Fruit fly (Drosophila melanogaster) whole organism, embryonic: ENCODE measurements around the gene Sem1.

Source experiments
- Abd-B ChIP-seq: fragments of 200-800 bp; sonication (Bioruptor generic); optimal IDR thresholded peaks from 2 replicates; lab custom pipeline; 2018; ENCODE audit warnings: missing biosample characterization, mild to moderate bottlenecking, missing genetic modification characterization, moderate library complexity
- Antp ChIP-seq: fragments of 200-800 bp; sonication (Bioruptor generic); optimal IDR thresholded peaks from 3 replicates; lab custom pipeline; 2016; ENCODE audit warnings: missing biosample characterization, missing genetic modification characterization
- CG10979 ChIP-seq: fragments of 200-800 bp; sonication (Bioruptor generic); optimal IDR thresholded peaks from 2 replicates; lab custom pipeline; 2018; ENCODE audit warnings: missing biosample characterization, mild to moderate bottlenecking, missing genetic modification characterization, moderate library complexity
- CG12104 ChIP-seq: fragments of 200-800 bp; sonication (Bioruptor generic); optimal IDR thresholded peaks from 3 replicates; lab custom pipeline; 2016; ENCODE audit warnings: missing biosample characterization, missing genetic modification characterization
- CG12219 ChIP-seq: fragments of 200-800 bp; sonication (Bioruptor generic); optimal IDR thresholded peaks from 3 replicates; lab custom pipeline; 2018; ENCODE audit warnings: missing biosample characterization, mild to moderate bottlenecking, missing genetic modification characterization
- CG12299 ChIP-seq: fragments of 200-800 bp; sonication (Bioruptor generic); optimal IDR thresholded peaks from 2 replicates; lab custom pipeline; 2018; ENCODE audit warnings: missing biosample characterization, mild to moderate bottlenecking, missing genetic modification characterization
- CG12744 ChIP-seq: fragments of 200-800 bp; sonication (Bioruptor generic); optimal IDR thresholded peaks from 2 replicates; lab custom pipeline; 2016; ENCODE audit warnings: missing biosample characterization, missing genetic modification characterization
- CG12769 ChIP-seq: fragments of 200-800 bp; sonication (Bioruptor generic); optimal IDR thresholded peaks from 2 replicates; lab custom pipeline; 2019; ENCODE audit warnings: missing biosample characterization, mild to moderate bottlenecking, missing genetic modification characterization, moderate library complexity
- CG13296 ChIP-seq: fragments of 200-800 bp; sonication (Bioruptor generic); optimal IDR thresholded peaks from 3 replicates; lab custom pipeline; 2018; ENCODE audit warnings: missing biosample characterization, mild to moderate bottlenecking, missing genetic modification characterization
- CG15696 ChIP-seq: fragments of 200-800 bp; sonication (Bioruptor generic); optimal IDR thresholded peaks from 2 replicates; lab custom pipeline; 2019; ENCODE audit warnings: missing biosample characterization, mild to moderate bottlenecking, missing genetic modification characterization, moderate library complexity
- CG32532 ChIP-seq: fragments of 200-800 bp; sonication (Bioruptor generic); IDR thresholded peaks from 2 replicates; pipeline ENCODE4 v1.3.6; 2022; ENCODE audit warnings: missing biosample characterization, missing genetic modification characterization
- CG33557 ChIP-seq: fragments of 200-800 bp; sonication (Bioruptor generic); optimal IDR thresholded peaks from 2 replicates; lab custom pipeline; 2019; ENCODE audit warnings: missing biosample characterization, mild to moderate bottlenecking, missing genetic modification characterization, moderate library complexity
- CG3847 ChIP-seq: fragments of 200-800 bp; sonication (Bioruptor generic); IDR thresholded peaks from 2 replicates; pipeline ENCODE4 v1.3.6; 2022; ENCODE audit warnings: missing biosample characterization, missing genetic modification characterization
- CG3995 ChIP-seq: fragments of 200-800 bp; sonication (Bioruptor generic); optimal IDR thresholded peaks from 3 replicates; lab custom pipeline; 2016; ENCODE audit warnings: missing biosample characterization, missing genetic modification characterization
- CG42726 ChIP-seq: fragments of 200-800 bp; sonication (Bioruptor generic); IDR thresholded peaks from 2 replicates; pipeline ENCODE4 v1.3.6; 2022; ENCODE audit warnings: missing biosample characterization, missing genetic modification characterization; ENCODE audit not compliant: partially characterized antibody
- CG4282 ChIP-seq: fragments of 200-800 bp; sonication (Bioruptor generic); optimal IDR thresholded peaks from 2 replicates; lab custom pipeline; 2016; ENCODE audit warnings: missing biosample characterization, missing genetic modification characterization
- CG7786 ChIP-seq: fragments of 200-800 bp; sonication (Bioruptor generic); optimal IDR thresholded peaks from 2 replicates; lab custom pipeline; 2016; ENCODE audit warnings: missing biosample characterization, missing genetic modification characterization
- CG7963 ChIP-seq: fragments of 200-800 bp; sonication (Bioruptor generic); IDR thresholded peaks from 3 replicates; pipeline ENCODE4 v1.3.6; 2022; ENCODE audit warnings: missing biosample characterization, missing genetic modification characterization; ENCODE audit not compliant: partially characterized antibody
- CG7987 ChIP-seq: fragments of 200-800 bp; sonication (Bioruptor generic); optimal IDR thresholded peaks from 2 replicates; lab custom pipeline; 2018; ENCODE audit warnings: missing biosample characterization, mild to moderate bottlenecking, missing genetic modification characterization, moderate library complexity
- CG8089 ChIP-seq: fragments of 200-800 bp; sonication (Bioruptor generic); optimal IDR thresholded peaks from 3 replicates; lab custom pipeline; 2016; ENCODE audit warnings: missing biosample characterization, missing genetic modification characterization
- CG8359 ChIP-seq: fragments of 200-800 bp; sonication (Bioruptor generic); optimal IDR thresholded peaks from 2 replicates; lab custom pipeline; 2017; ENCODE audit warnings: missing biosample characterization, mild to moderate bottlenecking, missing genetic modification characterization, borderline replicate concordance
- Dll ChIP-seq: fragments of 200-800 bp; sonication (Bioruptor generic); IDR thresholded peaks from 4 replicates; pipeline ENCODE4 v1.3.6; 2022; ENCODE audit warnings: missing biosample characterization, missing genetic modification characterization; ENCODE audit not compliant: partially characterized antibody
- H15 ChIP-seq: fragments of 200-800 bp; sonication (Bioruptor generic); IDR thresholded peaks from 3 replicates; pipeline ENCODE4 v1.3.6; 2022; ENCODE audit warnings: missing biosample characterization, missing genetic modification characterization
- H2.0 ChIP-seq: fragments of 200-800 bp; sonication (Bioruptor generic); IDR thresholded peaks from 2 replicates; pipeline ENCODE4 v1.3.6; 2022; ENCODE audit warnings: missing biosample characterization, missing genetic modification characterization
- HHEX ChIP-seq: fragments of 200-800 bp; sonication (Bioruptor generic); optimal IDR thresholded peaks from 3 replicates; lab custom pipeline; 2017; ENCODE audit warnings: missing biosample characterization, mild to moderate bottlenecking, missing genetic modification characterization, missing genetic modification reagents
- Hsf ChIP-seq: fragments of 200-800 bp; sonication (Bioruptor generic); optimal IDR thresholded peaks from 3 replicates; lab custom pipeline; 2016; ENCODE audit warnings: missing biosample characterization, missing genetic modification characterization
- Lim3 ChIP-seq: fragments of 200-800 bp; sonication (Bioruptor generic); IDR thresholded peaks from 2 replicates; pipeline ENCODE4 v1.3.6; 2022; ENCODE audit warnings: missing biosample characterization, missing genetic modification characterization
- MTF-1 ChIP-seq: fragments of 200-800 bp; sonication (Bioruptor generic); optimal IDR thresholded peaks from 2 replicates; lab custom pipeline; 2018; ENCODE audit warnings: missing biosample characterization, mild to moderate bottlenecking, missing genetic modification characterization, borderline replicate concordance
- NC2α ChIP-seq: fragments of 200-800 bp; sonication (Bioruptor generic); optimal IDR thresholded peaks from 2 replicates; lab custom pipeline; 2016; ENCODE audit warnings: missing biosample characterization, missing genetic modification characterization
- NK7.1 ChIP-seq: fragments of 200-800 bp; sonication (Bioruptor generic); optimal IDR thresholded peaks from 3 replicates; lab custom pipeline; 2016; ENCODE audit warnings: missing biosample characterization, missing genetic modification characterization
- Neu2 ChIP-seq: fragments of 200-800 bp; sonication (Bioruptor generic); optimal IDR thresholded peaks from 3 replicates; lab custom pipeline; 2016; ENCODE audit warnings: missing biosample characterization, missing genetic modification characterization, borderline replicate concordance
- Nf-YA ChIP-seq: fragments of 200-800 bp; sonication (Bioruptor generic); IDR thresholded peaks from 2 replicates; pipeline ENCODE4 v1.3.6; 2022; ENCODE audit warnings: missing biosample characterization, missing genetic modification characterization
- Poxn ChIP-seq: fragments of 200-800 bp; sonication (Bioruptor generic); IDR thresholded peaks from 2 replicates; pipeline ENCODE4 v1.3.6; 2022; ENCODE audit warnings: missing biosample characterization, missing genetic modification characterization
- Rx ChIP-seq: fragments of 200-800 bp; sonication (Bioruptor generic); IDR thresholded peaks from 2 replicates; pipeline ENCODE4 v1.3.6; 2022; ENCODE audit warnings: missing biosample characterization, missing genetic modification characterization
- Sox100B ChIP-seq: fragments of 200-800 bp; sonication (Bioruptor generic); optimal IDR thresholded peaks from 3 replicates; lab custom pipeline; 2018; ENCODE audit warnings: missing biosample characterization, mild to moderate bottlenecking, missing genetic modification characterization
- TFAM ChIP-seq: fragments of 200-800 bp; sonication (Bioruptor generic); optimal IDR thresholded peaks from 2 replicates; lab custom pipeline; 2017; ENCODE audit warnings: missing biosample characterization, missing genetic modification characterization, inconsistent platforms
- corto ChIP-seq: fragments of 200-800 bp; sonication (Bioruptor generic); optimal IDR thresholded peaks from 2 replicates; lab custom pipeline; 2016; ENCODE audit warnings: missing biosample characterization, mild to moderate bottlenecking, missing genetic modification characterization, moderate library complexity
- gcm ChIP-seq: fragments of 200-800 bp; sonication (Bioruptor generic); optimal IDR thresholded peaks from 2 replicates; lab custom pipeline; 2019; ENCODE audit warnings: missing biosample characterization, mild to moderate bottlenecking, missing genetic modification characterization, moderate library complexity
- gsb-n ChIP-seq: fragments of 200-800 bp; sonication (Bioruptor generic); optimal IDR thresholded peaks from 3 replicates; lab custom pipeline; 2018; ENCODE audit warnings: missing biosample characterization, mild to moderate bottlenecking, missing genetic modification characterization
- ken ChIP-seq: fragments of 200-800 bp; sonication (Bioruptor generic); IDR thresholded peaks from 3 replicates; pipeline ENCODE4 v1.3.6; 2022; ENCODE audit warnings: missing biosample characterization, missing genetic modification characterization
- lola ChIP-seq, 3 experiments: fragments of >200 bp in 2 of 3; fragments of 200-800 bp in 1 of 3; sonication (Bioruptor generic) in 1 of 3; optimal IDR thresholded peaks; 2 replicates each; lab custom pipeline; 2017 to 2019; ENCODE audit warnings: missing biosample characterization in 3 of 3, missing genetic modification characterization in 3 of 3, mild to moderate bottlenecking in 1 of 3, moderate library complexity in 1 of 3
- luna ChIP-seq: fragments of 200-800 bp; sonication (Bioruptor generic); optimal IDR thresholded peaks from 2 replicates; lab custom pipeline; 2016; ENCODE audit warnings: missing biosample characterization, missing genetic modification characterization
- mld ChIP-seq: fragments of 200-800 bp; sonication (Bioruptor generic); IDR thresholded peaks from 3 replicates; pipeline ENCODE4 v1.3.6; 2022; ENCODE audit warnings: missing biosample characterization, missing genetic modification characterization; ENCODE audit not compliant: partially characterized antibody
- p53 ChIP-seq: fragments of 200-800 bp; sonication (Bioruptor generic); optimal IDR thresholded peaks from 2 replicates; lab custom pipeline; 2016; ENCODE audit warnings: missing biosample characterization, missing genetic modification characterization
- pros ChIP-seq: fragments of 200-800 bp; sonication (Bioruptor generic); optimal IDR thresholded peaks from 3 replicates; lab custom pipeline; 2019; ENCODE audit warnings: missing biosample characterization, mild to moderate bottlenecking, missing genetic modification characterization, moderate library complexity
- psq ChIP-seq: fragments of 200-800 bp; sonication (Bioruptor generic); optimal IDR thresholded peaks from 2 replicates; lab custom pipeline; 2017; ENCODE audit warnings: missing biosample characterization, missing genetic modification characterization
- sens ChIP-seq: fragments of 200-800 bp; sonication (Bioruptor generic); peaks from one replicate; lab custom pipeline; 2016; ENCODE audit warnings: missing biosample characterization, missing genetic modification characterization
- sima ChIP-seq: fragments of 200-800 bp; sonication (Bioruptor generic); optimal IDR thresholded peaks from 2 replicates; lab custom pipeline; 2016; ENCODE audit warnings: missing biosample characterization, missing genetic modification characterization
- stc ChIP-seq: fragments of 200-800 bp; sonication (Bioruptor generic); IDR thresholded peaks from 2 replicates; pipeline ENCODE4 v1.3.6; 2022; ENCODE audit warnings: missing biosample characterization, missing genetic modification characterization
- tll ChIP-seq, 2 experiments: fragments of 200-800 bp in 1 of 2; fragments of >200 bp in 1 of 2; sonication (Bioruptor generic) in 1 of 2; optimal IDR thresholded peaks; 2 replicates each; lab custom pipeline; 2017 to 2019; ENCODE audit warnings: missing biosample characterization in 2 of 2, missing genetic modification characterization in 2 of 2, mild to moderate bottlenecking in 1 of 2, moderate library complexity in 1 of 2
- z ChIP-seq: fragments of 200-800 bp; sonication (Bioruptor generic); IDR thresholded peaks from 3 replicates; pipeline ENCODE4 v1.3.6; 2022; ENCODE audit warnings: missing biosample characterization, missing genetic modification characterization

Sem1 gene

DNA sequence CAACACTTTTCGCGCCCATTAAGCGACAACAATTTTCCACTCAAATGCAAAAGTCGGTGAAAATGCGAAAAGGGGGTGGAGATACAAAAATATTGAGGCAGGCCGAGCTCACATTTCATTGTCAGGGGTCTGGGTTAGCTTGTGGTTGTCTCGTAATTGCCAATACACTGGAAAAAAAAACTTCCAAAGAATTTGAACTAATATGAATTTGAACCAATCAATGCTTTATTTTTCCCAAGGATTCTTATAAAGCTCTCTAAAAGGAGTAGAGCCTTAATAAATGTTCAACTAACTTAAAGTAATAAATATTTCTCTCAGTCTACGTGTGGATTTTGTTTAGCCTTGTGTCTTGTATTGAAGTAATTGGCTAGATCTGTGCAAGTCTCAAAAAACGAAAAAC lies 9.2 kb downstream of the Sem1 start (continued):
- TF ChIP-seq CG7786 (GFP tag; lab: Kevin White, UChicago) (no peak), Sox100B (GFP tag; lab: Kevin White, UChicago) (no peak), CG12744 (no peak), gcm (GFP tag; lab: Kevin White, UChicago) (no peak), H15 (GFP tag; lab: Robert Waterston, UW) (no peak), stc (GFP tag; lab: Robert Waterston, UW) (no peak), CG42726 (GFP tag; lab: Robert Waterston, UW) (no peak), CG10979 (peak; percentile 45), CG12219 (GFP tag; lab: Kevin White, UChicago) (no peak), CG13296 (GFP tag; lab: Kevin White, UChicago) (no peak), pros (GFP tag; lab: Kevin White, UChicago) (no peak), H2.0 (GFP tag; lab: Robert Waterston, UW) (0 out of 2 replicates have a peak, but pooled peaks have one; percentile 16), MTF-1 (GFP tag; lab: Kevin White, UChicago) (no peak), Hsf (GFP tag; lab: Kevin White, UChicago) (no peak), CG12104 (no peak), CG32532 (GFP tag; lab: Robert Waterston, UW) (peak; percentile 35; the same call in 1 of the 2 replicates), Neu2 (GFP tag; lab: Kevin White, UChicago) (no peak), Nf-YA (no peak), Lim3 (no peak), tll (GFP tag; optimal IDR thresholded peaks at IDR 0.05; lab: Kevin White, UChicago) (no peak), Rx (GFP tag; lab: Robert Waterston, UW) (no peak), sima (no peak), CG7963 (GFP tag; lab: Robert Waterston, UW) (no peak), ken (GFP tag; lab: Robert Waterston, UW) (no peak), lola (GFP tag; optimal IDR thresholded peaks at IDR 0.05; lab: Kevin White, UChicago) (peak in 1 of 3 experiments; percentile 14), p53 (GFP tag; lab: Kevin White, UChicago) (no peak), Antp (no peak), CG3847 (GFP tag; lab: Robert Waterston, UW) (no peak), CG4282 (GFP tag; lab: Kevin White, UChicago) (no peak), Poxn (GFP tag; lab: Robert Waterston, UW) (no peak), CG8089 (GFP tag; lab: Kevin White, UChicago) (no peak), CG33557 (GFP tag; lab: Kevin White, UChicago) (no peak), Dll (GFP tag; lab: Robert Waterston, UW) (no peak), CG15696 (peak; percentile 18), z (GFP tag; lab: Robert Waterston, UW) (no peak), CG3995 (GFP tag; lab: Kevin White, UChicago) (no peak), CG12769 (no peak), sens (GFP tag; lab: Kevin White, UChicago) (peak; percentile 76), corto (GFP tag; lab: Kevin White, UChicago) (no peak), Abd-B (GFP tag; lab: Kevin White, UChicago) (peak; percentile 10), NK7.1 (GFP tag; lab: Kevin White, UChicago) (no peak), CG8359 (no peak), TFAM (GFP tag; lab: Kevin White, UChicago) (no peak), HHEX (GFP tag; lab: Kevin White, UChicago) (no peak), psq (GFP tag; lab: Kevin White, UChicago) (no peak), CG7987 (no peak), mld (GFP tag; lab: Robert Waterston, UW) (no peak), gsb-n (tag; lab: Kevin White, UChicago) (no peak), NC2α (no peak), luna (GFP tag; lab: Kevin White, UChicago) (no peak), CG12299 (tag; lab: Kevin White, UChicago) (no peak)
